Worm (Caenorhabditis elegans) whole organism, young adult: ENCODE results near the gene fbxa-224.

Experiments used
- B0035.1 ChIP-seq: sonication (generic microtip); optimal IDR thresholded peaks from 2 replicates; lab custom pipeline; 2016; ENCODE audit warnings: missing genetic modification characterization, mild to moderate bottlenecking, missing compliant biosample characterization, missing genotype, missing genetic modification reagents
- B0261.1 ChIP-seq: sonication (generic microtip); optimal IDR thresholded peaks from 2 replicates; lab custom pipeline; 2016; ENCODE audit warnings: mild to moderate bottlenecking, missing genetic modification characterization, moderate library complexity, missing compliant biosample characterization
- D2030.7 ChIP-seq: fragments of 200-800 bp; sonication (Bioruptor generic); IDR thresholded peaks from 2 replicates; pipeline ENCODE4 v1.3.6; 2022; ENCODE audit warnings: missing genetic modification reagents, missing genetic modification characterization, missing compliant biosample characterization
- F22D6.2 ChIP-seq: sonication (generic microtip); optimal IDR thresholded peaks from 2 replicates; lab custom pipeline; 2016; ENCODE audit warnings: mild to moderate bottlenecking, missing genetic modification characterization, missing compliant biosample characterization
- K11D2.4 ChIP-seq: fragments of 200-800 bp; sonication (Bioruptor generic); IDR thresholded peaks from 2 replicates; pipeline ENCODE4 v1.3.6; 2022; ENCODE audit warnings: missing genetic modification reagents, missing genetic modification characterization, missing compliant biosample characterization
- akir-1 ChIP-seq: fragments of 200-800 bp; sonication (Bioruptor generic); optimal IDR thresholded peaks from 2 replicates; lab custom pipeline; 2018; ENCODE audit warnings: mild to moderate bottlenecking, missing genetic modification characterization, moderate library complexity, missing compliant biosample characterization
- aptf-3 ChIP-seq: fragments of 200-800 bp; sonication (Bioruptor generic); IDR thresholded peaks from 2 replicates; pipeline ENCODE4 v1.3.6; 2022; ENCODE audit warnings: missing genetic modification characterization, missing compliant biosample characterization
- atf-7 ChIP-seq: sonication (generic microtip); optimal IDR thresholded peaks from 2 replicates; lab custom pipeline; 2017; ENCODE audit warnings: mild to moderate bottlenecking, missing genetic modification characterization, missing compliant biosample characterization
- athp-1 ChIP-seq: sonication (generic microtip); optimal IDR thresholded peaks from 2 replicates; lab custom pipeline; 2017; ENCODE audit warnings: mild to moderate bottlenecking, missing genetic modification characterization, missing compliant biosample characterization
- attf-5 ChIP-seq: fragments of 200-800 bp; sonication (Bioruptor generic); optimal IDR thresholded peaks from 2 replicates; lab custom pipeline; 2018; ENCODE audit warnings: mild to moderate bottlenecking, missing genetic modification characterization, missing compliant biosample characterization
- ccch-3 ChIP-seq: fragments of 200-800 bp; sonication (Bioruptor generic); optimal IDR thresholded peaks from 2 replicates; lab custom pipeline; 2018; ENCODE audit warnings: mild to moderate bottlenecking, missing genetic modification characterization, missing compliant biosample characterization
- ceh-58 ChIP-seq: fragments of 200-800 bp; sonication (Bioruptor generic); IDR thresholded peaks from 2 replicates; pipeline ENCODE4 v1.3.6; 2022; ENCODE audit warnings: missing genetic modification characterization, missing compliant biosample characterization
- ceh-79 ChIP-seq: sonication (generic microtip); optimal IDR thresholded peaks from 2 replicates; lab custom pipeline; 2017; ENCODE audit warnings: mild to moderate bottlenecking, missing genetic modification characterization, missing compliant biosample characterization
- dpl-1 ChIP-seq: fragments of 150-350 bp; optimal IDR thresholded peaks from 2 replicates; lab custom pipeline; 2014; ENCODE audit warnings: missing biosample characterization, missing genetic modification reagents, missing genetic modification characterization
- efl-1 ChIP-seq: fragments of 150-350 bp; optimal IDR thresholded peaks from 2 replicates; lab custom pipeline; 2014; ENCODE audit warnings: missing biosample characterization, missing genetic modification reagents, missing genetic modification characterization
- ets-4 ChIP-seq: fragments of 200-800 bp; sonication (Bioruptor generic); optimal IDR thresholded peaks from 2 replicates; lab custom pipeline; 2018; ENCODE audit warnings: mild to moderate bottlenecking, missing genetic modification characterization, missing compliant biosample characterization
- fkh-3 ChIP-seq: sonication (generic microtip); optimal IDR thresholded peaks from 2 replicates; lab custom pipeline; 2016; ENCODE audit warnings: mild to moderate bottlenecking, missing genetic modification characterization, missing compliant biosample characterization
- hmg-1.2 ChIP-seq: fragments of 200-800 bp; sonication (Bioruptor generic); IDR thresholded peaks from 2 replicates; pipeline ENCODE4 v1.3.6; 2022; ENCODE audit warnings: missing genetic modification reagents, missing genetic modification characterization, missing compliant biosample characterization
- lag-1 ChIP-seq: fragments of 200-800 bp; sonication (Bioruptor generic); IDR thresholded peaks from 2 replicates; pipeline ENCODE4 v1.3.6; 2022; ENCODE audit warnings: missing genetic modification reagents, missing genetic modification characterization, missing compliant biosample characterization
- let-526 ChIP-seq: fragments of 200-800 bp; sonication (Bioruptor generic); IDR thresholded peaks from 2 replicates; pipeline ENCODE4 v1.3.6; 2022; ENCODE audit warnings: missing genetic modification reagents, missing genetic modification characterization, missing compliant biosample characterization
- let-607 ChIP-seq, 2 experiments: fragments of 200-800 bp in 1 of 2; sonication (Bioruptor generic) in 1 of 2; sonication (generic microtip) in 1 of 2; optimal IDR thresholded peaks; 2 replicates each; lab custom pipeline; 2016 to 2018; ENCODE audit warnings: mild to moderate bottlenecking in 2 of 2, missing compliant biosample characterization in 2 of 2, missing genetic modification characterization in 2 of 2, moderate library complexity in 2 of 2, missing genotype in 1 of 2
- lir-1 ChIP-seq: fragments of 200-800 bp; sonication (Bioruptor generic); conservative IDR thresholded peaks from 2 replicates; pipeline ENCODE4 v1.3.6; 2022; ENCODE audit warnings: missing genetic modification reagents, missing genetic modification characterization, missing compliant biosample characterization
- lsy-27 ChIP-seq: sonication (generic microtip); optimal IDR thresholded peaks from 2 replicates; lab custom pipeline; 2017; ENCODE audit warnings: missing genetic modification characterization, mild to moderate bottlenecking, missing compliant biosample characterization, antibody characterized with exemption, missing genotype, borderline replicate concordance; ENCODE audit not compliant: insufficient read depth
- madf-10 ChIP-seq: sonication (generic microtip); optimal IDR thresholded peaks from 2 replicates; lab custom pipeline; 2016; ENCODE audit warnings: mild to moderate bottlenecking, missing genetic modification characterization, missing compliant biosample characterization
- mel-28 ChIP-seq: sonication (generic microtip); optimal IDR thresholded peaks from 2 replicates; lab custom pipeline; 2016; ENCODE audit warnings: borderline replicate concordance, mild to moderate bottlenecking, missing genetic modification characterization, missing compliant biosample characterization
- nfya-2 ChIP-seq: fragments of 200-800 bp; sonication (Bioruptor generic); IDR thresholded peaks from 2 replicates; pipeline ENCODE4 v1.3.6; 2022; ENCODE audit warnings: missing genetic modification reagents, missing genetic modification characterization, missing compliant biosample characterization
- nhr-27 ChIP-seq: fragments of 200-800 bp; sonication (Bioruptor generic); optimal IDR thresholded peaks from 2 replicates; lab custom pipeline; 2018; ENCODE audit warnings: mild to moderate bottlenecking, missing genetic modification characterization, moderate library complexity, missing compliant biosample characterization
- snpc-4 ChIP-seq, 5 experiments: fragments of 150-350 bp in 1 of 5; sonication (generic microtip) in 4 of 5; optimal IDR thresholded peaks; 2 replicates each; lab custom pipeline; 2014 to 2018; ENCODE audit warnings: missing genetic modification characterization in 5 of 5, missing biosample characterization in 3 of 5, antibody characterized with exemption in 2 of 5, mild to moderate bottlenecking in 2 of 5, missing compliant biosample characterization in 2 of 5, missing genotype in 2 of 5, moderate library complexity in 2 of 5, missing genetic modification reagents in 1 of 5
- tbp1 ChIP-seq: fragments of 200-800 bp; sonication (Bioruptor generic); optimal IDR thresholded peaks from 2 replicates; lab custom pipeline; 2018; ENCODE audit warnings: mild to moderate bottlenecking, missing genetic modification characterization, missing compliant biosample characterization
- tlf-1 ChIP-seq: fragments of 200-800 bp; sonication (Bioruptor generic); optimal IDR thresholded peaks from 2 replicates; lab custom pipeline; 2018; ENCODE audit warnings: mild to moderate bottlenecking, missing genetic modification characterization, missing compliant biosample characterization
- xnd-1 ChIP-seq: sonication (generic microtip); optimal IDR thresholded peaks from 2 replicates; lab custom pipeline; 2016; ENCODE audit warnings: missing genotype, missing genetic modification reagents, missing genetic modification characterization, missing compliant biosample characterization
- zim-3 ChIP-seq: sonication (generic microtip); optimal IDR thresholded peaks from 2 replicates; lab custom pipeline; 2017; ENCODE audit warnings: mild to moderate bottlenecking, missing genetic modification characterization, moderate library complexity, missing compliant biosample characterization
- ztf-28 ChIP-seq: fragments of 200-800 bp; sonication (Bioruptor generic); IDR thresholded peaks from 2 replicates; pipeline ENCODE4 v1.3.6; 2022; ENCODE audit warnings: missing genetic modification reagents, missing genetic modification characterization, missing compliant biosample characterization
- ztf-6 ChIP-seq: fragments of 200-800 bp; sonication (Bioruptor generic); IDR thresholded peaks from 2 replicates; pipeline ENCODE4 v1.3.6; 2022; ENCODE audit warnings: missing genetic modification reagents, missing genetic modification characterization, missing compliant biosample characterization

fbxa-224 gene

ce11 chrII:7548044-7548443, at the start of gene fbxa-224:
Gene fbxa-224, minus strand, starts transcription at chrII:7548144.
- no peak for TF ChIP-seq mel-28 (tag; lab: Kevin White, UChicago)
- no peak for TF ChIP-seq ztf-28 (GFP tag; lab: Robert Waterston, UW)
- TF ChIP-seq akir-1 (GFP tag; lab: Kevin White, UChicago) = no peak
- no peak for TF ChIP-seq zim-3 (tag; lab: Kevin White, UChicago)
- no peak for TF ChIP-seq snpc-4 (GFP tag; optimal IDR thresholded peaks at IDR 0.05; lab: Kevin White, UChicago)
- no peak for TF ChIP-seq snpc-4 (tag; optimal IDR thresholded peaks at IDR 0.05; lab: Kevin White, UChicago)
- TF ChIP-seq, all 124 proteins: peak for 0

ce11 chrII:7594812-7595211, 46.9 kb upstream of the fbxa-224 start, which contains the start of gene syd-1:
Gene syd-1, minus strand, starts transcription at chrII:7594912.
- no peak for TF ChIP-seq lsy-27 (tag; lab: Kevin White, UChicago)
- TF ChIP-seq fkh-3 (tag; lab: Kevin White, UChicago) = no peak
- TF ChIP-seq K11D2.4 = no peak
- TF ChIP-seq xnd-1 (tag; lab: Kevin White, UChicago) = no peak
- no peak for TF ChIP-seq D2030.7 (GFP tag; lab: Robert Waterston, UW)
- no peak for TF ChIP-seq dpl-1 (GFP tag; lab: Kevin White, UChicago)
- TF ChIP-seq lag-1 (GFP tag; lab: Robert Waterston, UW) = no peak
- no peak for TF ChIP-seq B0035.1 (tag; lab: Kevin White, UChicago)
- no peak for TF ChIP-seq ztf-6 (GFP tag; lab: Robert Waterston, UW)
- TF ChIP-seq athp-1 (tag; lab: Kevin White, UChicago) = no peak
- TF ChIP-seq F22D6.2 (tag; lab: Kevin White, UChicago) = no peak
- TF ChIP-seq B0261.1 (tag; lab: Kevin White, UChicago) = no peak
- no peak for TF ChIP-seq let-607 (tag; optimal IDR thresholded peaks at IDR 0.05; lab: Kevin White, UChicago)
- no peak for TF ChIP-seq hmg-1.2 (GFP tag; lab: Robert Waterston, UW)
- no peak for TF ChIP-seq ccch-3 (GFP tag; lab: Kevin White, UChicago)
- TF ChIP-seq aptf-3 (GFP tag; lab: Robert Waterston, UW) = no peak

- no peak for TF ChIP-seq snpc-4 (GFP tag; optimal IDR thresholded peaks at IDR 0.05; lab: Kevin White, UChicago)
- TF ChIP-seq snpc-4 (tag; optimal IDR thresholded peaks at IDR 0.05; lab: Kevin White, UChicago) = no peak
- TF ChIP-seq athp-1 (tag; lab: Kevin White, UChicago) = no peak
- TF ChIP-seq ceh-79 (tag; lab: Kevin White, UChicago) = no peak
- no peak for TF ChIP-seq attf-5 (GFP tag; lab: Kevin White, UChicago)
- no peak for TF ChIP-seq lir-1 (GFP tag; lab: Robert Waterston, UW)
- TF ChIP-seq mel-28 (tag; lab: Kevin White, UChicago) = no peak
- no peak for TF ChIP-seq madf-10 (tag; lab: Kevin White, UChicago)
- no peak for TF ChIP-seq ets-4
- TF ChIP-seq nhr-27 (tag; lab: Kevin White, UChicago) = no peak
- no peak for TF ChIP-seq efl-1 (GFP tag; lab: Kevin White, UChicago)
- no peak for TF ChIP-seq aptf-3 (GFP tag; lab: Robert Waterston, UW)
- TF ChIP-seq atf-7 = no peak
- TF ChIP-seq tbp1 (GFP tag; lab: Kevin White, UChicago) = no peak
- no peak for TF ChIP-seq tlf-1 (GFP tag; lab: Kevin White, UChicago)
- no peak for TF ChIP-seq ceh-58 (GFP tag; lab: Robert Waterston, UW)
- TF ChIP-seq nfya-2 (GFP tag; lab: Robert Waterston, UW) = no peak
- TF ChIP-seq let-526 = no peak
Observed at ce11 chrII:7594262-7594661, 46.3 kb upstream of the fbxa-224 start.
